Worm (Caenorhabditis elegans): ENCODE data around the gene C44C10.7.

Gene C44C10.7

DNA sequence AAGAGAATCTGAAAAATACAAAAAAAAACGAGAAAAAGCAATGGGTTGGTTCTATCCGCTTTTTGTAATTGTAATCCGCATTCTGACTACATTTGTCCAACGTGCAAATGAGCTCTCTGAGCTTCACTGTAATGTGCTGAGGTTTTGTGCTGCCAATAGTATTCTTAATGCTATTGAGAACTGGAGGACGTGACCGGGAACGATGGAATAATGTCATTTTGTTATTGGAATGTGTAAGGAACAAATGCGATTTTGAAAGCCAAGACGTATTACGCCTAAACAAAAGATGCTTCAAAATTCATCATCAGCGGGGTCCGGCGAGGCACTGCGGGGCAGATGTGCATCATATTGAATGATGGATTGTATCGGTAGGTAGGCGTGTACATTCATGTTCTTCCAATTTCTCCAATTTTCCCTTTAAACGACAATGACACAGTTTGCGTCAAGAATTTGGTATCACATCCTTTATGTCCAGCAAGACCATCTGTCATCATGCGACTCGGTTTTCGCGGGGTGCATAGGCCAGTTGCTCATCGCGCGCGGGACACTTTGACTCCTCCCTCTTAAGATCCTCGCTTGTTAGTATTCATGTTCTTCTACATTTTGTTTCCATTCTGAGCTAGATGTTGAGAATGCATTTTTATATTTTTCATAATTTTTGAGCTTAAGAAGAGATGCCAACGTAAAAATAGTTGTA lies 14.9 kb downstream of the C44C10.7 start:
- no peak for TF ChIP-seq nhr-6 (tag; optimal IDR thresholded peaks at IDR 0.05)
- peak in 1 of 2 experiments; percentile 51 for TF ChIP-seq unc-62 (GFP tag; optimal IDR thresholded peaks at IDR 0.05 in 1 of 2)
- no peak for TF ChIP-seq unc-62 (tag; optimal IDR thresholded peaks at IDR 0.05)
- no peak for TF ChIP-seq daf-16 (GFP tag; optimal IDR thresholded peaks at IDR 0.05)
- TF ChIP-seq daf-16 (tag; optimal IDR thresholded peaks at IDR 0.05) = no peak
- TF ChIP-seq daf-19 (GFP tag; conservative IDR thresholded peaks at IDR 0.05) = no peak
- TF ChIP-seq nhr-11 (tag; optimal IDR thresholded peaks at IDR 0.05) = no peak

DNA sequence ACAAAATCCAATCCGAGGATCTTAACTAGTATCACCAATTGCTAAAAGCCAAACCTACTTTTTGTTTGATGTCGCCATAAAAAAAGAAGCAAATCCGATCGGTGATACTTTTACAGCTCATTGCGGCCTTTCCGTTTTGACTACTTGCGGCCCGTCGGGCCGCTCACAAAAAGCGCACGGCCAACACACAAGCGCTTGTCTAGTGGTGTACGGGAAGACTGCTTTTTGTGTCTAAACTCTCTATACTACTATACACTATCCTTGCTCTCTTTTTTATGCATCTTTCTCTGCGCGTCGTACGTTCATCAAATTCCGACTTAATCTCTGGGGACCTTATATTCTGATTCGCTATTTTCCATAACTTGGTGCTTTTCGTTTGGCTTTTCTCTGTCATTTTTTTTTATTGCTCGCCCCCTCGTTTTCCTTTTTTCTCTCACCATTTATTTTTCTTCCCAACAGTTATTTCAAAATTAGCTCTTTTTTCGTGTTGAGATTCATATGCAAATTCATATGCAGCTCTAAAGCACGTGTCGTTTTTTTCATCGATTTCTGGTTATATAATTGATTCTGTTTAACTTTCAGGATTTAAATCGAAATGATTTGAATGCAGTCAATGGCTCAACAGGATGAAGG lies 21.4 kb downstream of the C44C10.7 start, which contains the start of gene noca-2:
Gene noca-2 (plus strand): TSS at position 583 of the 633 bp plus-strand sequence.
- TF ChIP-seq unc-62 (GFP tag; optimal IDR thresholded peaks at IDR 0.05 in 1 of 2) (peak in 1 of 2 experiments; percentile 55), unc-62 (tag; optimal IDR thresholded peaks at IDR 0.05) (no peak), dpl-1 (GFP tag; optimal IDR thresholded peaks at IDR 0.05) (peak; percentile 17), mes-2 (tag; optimal IDR thresholded peaks at IDR 0.05; ENCODE audit: poor library complexity, severe bottlenecking) (peak; percentile 26), hlh-11 (tag; optimal IDR thresholded peaks at IDR 0.05) (peak; percentile 30), nhr-6 (tag; optimal IDR thresholded peaks at IDR 0.05) (peak; percentile 4), lir-3 (tag; optimal IDR thresholded peaks at IDR 0.05) (no peak), rbr-2 (tag; optimal IDR thresholded peaks at IDR 0.05) (peak; percentile 33), hmg-1.1 (GFP tag; IDR thresholded peaks at IDR 0.05) (peak; percentile 75), zip-11 (GFP tag; IDR thresholded peaks at IDR 0.05) (no peak), Y105C5A.15 (GFP tag; IDR thresholded peaks at IDR 0.05) (no peak), pha-4 (GFP tag; IDR thresholded peaks at IDR 0.05) (no peak), pha-4 (tag; optimal IDR thresholded peaks at IDR 0.05) (no peak), nhr-28 (tag; optimal IDR thresholded peaks at IDR 0.05) (peak; percentile 29), ctbp-1 (GFP tag; IDR thresholded peaks at IDR 0.05) (0 out of 2 replicates have a peak, but pooled peaks have one; percentile 47), hlh-30 (tag; optimal IDR thresholded peaks at IDR 0.05; ENCODE audit: insufficient read depth) (peak; percentile 47), mep-1 (tag; optimal IDR thresholded peaks at IDR 0.05) (peak; percentile 54), daf-16 (GFP tag; optimal IDR thresholded peaks at IDR 0.05) (no peak), daf-16 (tag; optimal IDR thresholded peaks at IDR 0.05) (peak; percentile 24), aha-1 (tag) (peak; percentile 45), zag-1 (tag; optimal IDR thresholded peaks at IDR 0.05) (no peak), mdt-29 (GFP tag; IDR thresholded peaks at IDR 0.05) (no peak), dmd-6 (GFP tag; IDR thresholded peaks at IDR 0.05) (peak; percentile 36), mdl-1 (tag; optimal IDR thresholded peaks at IDR 0.05) (peak in 1 of 2 experiments; percentile 19), F44E2.7 (GFP tag; IDR thresholded peaks at IDR 0.05) (no peak)

DNA sequence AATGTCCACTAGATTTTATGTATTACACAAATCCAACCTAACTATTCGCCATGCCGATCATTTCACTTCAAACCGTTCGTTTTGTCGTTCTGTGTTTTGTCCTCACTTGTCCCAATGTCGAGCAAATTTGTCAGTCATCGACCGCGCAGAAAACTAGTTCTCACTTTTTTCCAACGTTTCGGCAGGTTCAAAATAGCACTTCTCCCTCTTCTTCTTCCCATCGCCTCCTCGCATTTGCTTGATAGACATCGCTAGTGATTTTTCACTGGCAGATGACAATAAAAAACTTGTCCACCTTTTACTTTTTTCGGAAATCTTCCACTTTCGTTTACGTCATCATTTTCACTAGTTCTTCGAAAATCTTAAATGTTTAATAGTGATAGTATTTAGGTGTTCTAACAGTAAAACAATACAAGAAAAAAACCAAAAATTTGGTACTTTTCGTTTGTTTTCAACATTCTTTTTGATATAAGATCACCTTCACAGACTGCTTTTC lies 22.5 kb downstream of the C44C10.7 start:
- no peak for TF ChIP-seq nhr-41 (GFP tag; IDR thresholded peaks at IDR 0.05)
- TF ChIP-seq aha-1 (tag) = peak; percentile 61

DNA sequence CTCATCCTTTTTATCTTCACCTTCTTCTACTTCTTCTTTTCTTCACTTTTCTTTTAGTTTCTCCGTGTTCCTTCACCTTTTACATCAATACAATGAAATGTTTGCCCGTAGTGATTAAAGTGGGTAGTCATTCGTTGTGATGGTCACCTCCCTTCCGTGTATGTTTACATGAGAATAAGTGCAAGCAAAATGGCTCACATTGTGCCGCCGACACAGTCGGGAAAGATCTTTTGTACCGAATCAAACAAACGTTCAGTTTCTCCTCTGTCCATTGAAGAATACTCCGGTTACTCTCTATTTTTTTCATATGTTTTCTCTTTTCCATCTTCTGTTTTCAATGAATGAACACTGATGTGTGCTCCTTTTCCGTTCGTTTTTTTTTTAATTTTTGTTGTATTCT lies 23.9 kb downstream of the C44C10.7 start:
- TF ChIP-seq aha-1 (tag) (peak; percentile 53), nhr-111 (GFP tag; optimal IDR thresholded peaks at IDR 0.05) (no peak), D1046.2 (GFP tag; IDR thresholded peaks at IDR 0.05) (no peak), php-3 (GFP tag; IDR thresholded peaks at IDR 0.05) (no peak), daf-16 (GFP tag; optimal IDR thresholded peaks at IDR 0.05) (no peak), daf-16 (tag; optimal IDR thresholded peaks at IDR 0.05) (peak; percentile 52), mes-2 (tag; optimal IDR thresholded peaks at IDR 0.05; ENCODE audit: poor library complexity, severe bottlenecking) (peak; percentile 9), dve-1 (tag; optimal IDR thresholded peaks at IDR 0.05; ENCODE audit: insufficient read depth) (peak; percentile 8), zip-11 (GFP tag; IDR thresholded peaks at IDR 0.05) (no peak), lin-39 (tag; optimal IDR thresholded peaks at IDR 0.05) (no peak), pha-4 (GFP tag; IDR thresholded peaks at IDR 0.05) (no peak), pha-4 (tag; optimal IDR thresholded peaks at IDR 0.05) (peak; percentile 62)
